Worm (Caenorhabditis elegans): ENCODE measurements around the gene peli-1.

- no peak for TF ChIP-seq sem-2 (GFP tag; optimal IDR thresholded peaks at IDR 0.05)
- no peak for TF ChIP-seq elt-1 (tag; optimal IDR thresholded peaks at IDR 0.05; ENCODE audit: borderline replicate concordance, insufficient read depth)
- peak; percentile 91 for TF ChIP-seq nhr-237 (tag; optimal IDR thresholded peaks at IDR 0.05)
- peak; percentile 27 for TF ChIP-seq unc-62 (GFP tag; optimal IDR thresholded peaks at IDR 0.05)
- TF ChIP-seq ztf-11 (tag; optimal IDR thresholded peaks at IDR 0.05), result no peak
Measured at ce11 chrV:5684534-5684933, 21.1 kb upstream of the peli-1 start, which contains the start of the genes hmgs-1 and F25B4.4.
